Fruit fly (Drosophila melanogaster) whole organism, pupa: Measurements from ENCODE around the gene mthl2.

ENCODE experiments used
- CG10348 ChIP-seq: fragments of 200-800 bp; sonication (Bioruptor generic); IDR thresholded peaks from 2 replicates; pipeline ENCODE4 v1.3.6; 2022; ENCODE audit warnings: missing biosample characterization, missing genetic modification characterization
- CG12605 ChIP-seq: fragments of 200-800 bp; sonication (Bioruptor generic); IDR thresholded peaks from 2 replicates; pipeline ENCODE4 v1.3.6; 2022; ENCODE audit warnings: missing biosample characterization, missing genetic modification characterization
- CG13204 ChIP-seq: fragments of 200-800 bp; sonication (Bioruptor generic); optimal IDR thresholded peaks from 2 replicates; lab custom pipeline; 2018; ENCODE audit warnings: missing biosample characterization, mild to moderate bottlenecking, missing genetic modification characterization, moderate library complexity
- CG14655 ChIP-seq: fragments of 200-800 bp; sonication (Bioruptor generic); optimal IDR thresholded peaks from 3 replicates; lab custom pipeline; 2017; ENCODE audit warnings: mild to moderate bottlenecking, missing biosample characterization, missing genetic modification reagents, missing genetic modification characterization
- CG15710 ChIP-seq: fragments of 200-800 bp; sonication (Bioruptor generic); optimal IDR thresholded peaks from 2 replicates; lab custom pipeline; 2018; ENCODE audit warnings: missing biosample characterization, mild to moderate bottlenecking, missing genetic modification characterization, moderate library complexity
- CG32121 ChIP-seq: fragments of 200-800 bp; sonication (Bioruptor generic); IDR thresholded peaks from 2 replicates; pipeline ENCODE4 v1.3.6; 2022; ENCODE audit warnings: missing biosample characterization, missing genetic modification characterization
- CG4496 ChIP-seq: fragments of 200-800 bp; sonication (Bioruptor generic); IDR thresholded peaks from 3 replicates; pipeline ENCODE4 v1.3.6; 2022; ENCODE audit warnings: missing biosample characterization, missing genetic modification characterization
- CG8159 ChIP-seq: fragments of 200-800 bp; sonication (Bioruptor generic); optimal IDR thresholded peaks from 3 replicates; lab custom pipeline; 2018; ENCODE audit warnings: missing biosample characterization, mild to moderate bottlenecking, missing genetic modification characterization, moderate library complexity
- CG8301 ChIP-seq: fragments of 200-800 bp; sonication (Bioruptor generic); optimal IDR thresholded peaks from 2 replicates; lab custom pipeline; 2018; ENCODE audit warnings: missing biosample characterization, mild to moderate bottlenecking, missing genetic modification characterization
- D1 ChIP-seq: fragments of 200-800 bp; sonication (Bioruptor generic); optimal IDR thresholded peaks from 2 replicates; lab custom pipeline; 2018; ENCODE audit warnings: missing biosample characterization, mild to moderate bottlenecking, missing genetic modification characterization, moderate library complexity
- EcR ChIP-seq: fragments of 200-800 bp; sonication (Bioruptor generic); optimal IDR thresholded peaks from 3 replicates; lab custom pipeline; 2019; ENCODE audit warnings: missing biosample characterization, missing genetic modification characterization, mild to moderate bottlenecking, moderate library complexity, missing genetic modification reagents
- Snoo ChIP-seq: fragments of 200-800 bp; sonication (Bioruptor generic); optimal IDR thresholded peaks from 3 replicates; lab custom pipeline; 2017; ENCODE audit warnings: missing biosample characterization, mild to moderate bottlenecking, missing genetic modification characterization, inconsistent platforms
- fd96Ca ChIP-seq: fragments of 200-800 bp; sonication (Bioruptor generic); IDR thresholded peaks from 3 replicates; pipeline ENCODE4 v1.3.6; 2022; ENCODE audit warnings: missing biosample characterization, missing genetic modification characterization
- gl ChIP-seq: fragments of 200-800 bp; sonication (Bioruptor generic); optimal IDR thresholded peaks from 2 replicates; lab custom pipeline; 2018; ENCODE audit warnings: missing biosample characterization, mild to moderate bottlenecking, missing genetic modification characterization

dm6 chr3L:5631917-5632316 is 27.3 kb downstream of the mthl2 start:
- TF ChIP-seq CG8301 (no peak), CG8159 (tag; lab: Kevin White, UChicago) (no peak), CG12605 (GFP tag; lab: Robert Waterston, UW) (no peak), CG13204 (GFP tag; lab: Kevin White, UChicago) (no peak), CG32121 (GFP tag; lab: Robert Waterston, UW) (no peak), Snoo (tag; lab: Kevin White, UChicago) (no peak), gl (tag; lab: Kevin White, UChicago) (no peak), EcR (no peak), CG14655 (no peak), CG10348 (GFP tag; lab: Robert Waterston, UW) (no peak), fd96Ca (GFP tag; lab: Robert Waterston, UW) (no peak), CG4496 (GFP tag; lab: Robert Waterston, UW) (no peak), D1 (tag; lab: Kevin White, UChicago) (no peak), CG15710 (tag; lab: Kevin White, UChicago) (no peak)
